Worm (Caenorhabditis elegans) whole organism, L4 larva: ENCODE measurements around the gene clec-167.

Source experiments
- F10B5.3 ChIP-seq: sonication (generic microtip); optimal IDR thresholded peaks from 2 replicates; lab custom pipeline; 2016; ENCODE audit warnings: mild to moderate bottlenecking, missing genetic modification characterization, missing compliant biosample characterization
- F26F4.8 ChIP-seq: fragments of 200-800 bp; sonication (Bioruptor generic); conservative IDR thresholded peaks from 2 replicates; pipeline ENCODE4 v1.3.6; 2022; ENCODE audit warnings: missing genetic modification characterization, missing compliant biosample characterization
- F37D6.2 ChIP-seq: sonication (generic microtip); optimal IDR thresholded peaks from 2 replicates; lab custom pipeline; 2016; ENCODE audit warnings: mild to moderate bottlenecking, missing genetic modification characterization, missing compliant biosample characterization
- R02D3.7 ChIP-seq: fragments of 150-350 bp; sonication (generic microtip); optimal IDR thresholded peaks from 3 replicates; lab custom pipeline; 2014; ENCODE audit warnings: missing biosample characterization, missing genetic modification characterization
- Y48G9A.11 ChIP-seq: fragments of 200-800 bp; sonication (Bioruptor generic); IDR thresholded peaks from 2 replicates; pipeline ENCODE4 v1.3.6; 2022; ENCODE audit warnings: missing genetic modification reagents, missing genetic modification characterization, missing compliant biosample characterization
- Y75B8A.6 ChIP-seq: fragments of 200-800 bp; sonication (Bioruptor generic); IDR thresholded peaks from 2 replicates; pipeline ENCODE4 v1.3.6; 2022; ENCODE audit warnings: missing genetic modification reagents, missing genetic modification characterization, missing compliant biosample characterization
- aly-2 ChIP-seq: sonication (generic microtip); optimal IDR thresholded peaks from 2 replicates; lab custom pipeline; 2018; ENCODE audit warnings: missing biosample characterization, missing genetic modification characterization
- ama-1 ChIP-seq: fragments of 150-350 bp; optimal IDR thresholded peaks from 2 replicates; lab custom pipeline; 2014; ENCODE audit warnings: inconsistent platforms, mixed read lengths
- arid-1 ChIP-seq: fragments of 200-800 bp; sonication (Bioruptor generic); conservative IDR thresholded peaks from 2 replicates; pipeline ENCODE4 v1.3.6; 2022; ENCODE audit warnings: missing genetic modification reagents, missing genetic modification characterization, missing compliant biosample characterization
- ceh-82 ChIP-seq: sonication (generic microtip); optimal IDR thresholded peaks from 2 replicates; lab custom pipeline; 2017; ENCODE audit warnings: missing biosample characterization, missing genetic modification characterization
- cey-2 ChIP-seq: sonication (generic microtip); optimal IDR thresholded peaks from 3 replicates; lab custom pipeline; 2017; ENCODE audit warnings: missing genetic modification characterization, mild to moderate bottlenecking, missing compliant biosample characterization, antibody characterized with exemption, borderline replicate concordance; ENCODE audit not compliant: insufficient read depth
- ctbp-1 ChIP-seq: fragments of 200-800 bp; sonication (Bioruptor generic); IDR thresholded peaks from 2 replicates; pipeline ENCODE4 v1.3.6; 2022; ENCODE audit warnings: missing genetic modification reagents, missing genetic modification characterization, missing compliant biosample characterization
- daf-16 ChIP-seq, 3 experiments: sonication (generic microtip); optimal IDR thresholded peaks; 2 replicates each; lab custom pipeline; 2016 to 2017; ENCODE audit warnings: missing genetic modification characterization in 3 of 3, missing genetic modification reagents in 3 of 3, mild to moderate bottlenecking in 2 of 3, missing compliant biosample characterization in 2 of 3, missing biosample characterization in 1 of 3, moderate library complexity in 1 of 3
- daf-19 ChIP-seq: fragments of 200-800 bp; sonication (Bioruptor generic); conservative IDR thresholded peaks from 2 replicates; pipeline ENCODE4 v1.3.6; 2022; ENCODE audit warnings: missing genetic modification characterization, missing compliant biosample characterization
- daf-8 ChIP-seq: fragments of 200-800 bp; sonication (Bioruptor generic); IDR thresholded peaks from 2 replicates; pipeline ENCODE4 v1.3.6; 2022; ENCODE audit warnings: missing genetic modification characterization, missing compliant biosample characterization
- dmd-6 ChIP-seq: fragments of 200-800 bp; sonication (Bioruptor generic); IDR thresholded peaks from 2 replicates; pipeline ENCODE4 v1.3.6; 2022; ENCODE audit warnings: missing genetic modification reagents, missing genetic modification characterization, missing compliant biosample characterization
- dmd-8 ChIP-seq: fragments of 200-800 bp; sonication (Bioruptor generic); IDR thresholded peaks from 2 replicates; pipeline ENCODE4 v1.3.6; 2022; ENCODE audit warnings: missing genetic modification characterization, missing compliant biosample characterization
- dmd-9 ChIP-seq: fragments of 200-800 bp; sonication (Bioruptor generic); IDR thresholded peaks from 2 replicates; pipeline ENCODE4 v1.3.6; 2022; ENCODE audit warnings: missing genetic modification reagents, missing genetic modification characterization, missing compliant biosample characterization
- dve-1 ChIP-seq: sonication (generic microtip); optimal IDR thresholded peaks from 2 replicates; lab custom pipeline; 2017; ENCODE audit warnings: antibody characterized with exemption, mild to moderate bottlenecking, missing genetic modification characterization, missing compliant biosample characterization; ENCODE audit not compliant: insufficient read depth
- egl-43 ChIP-seq: fragments of 200-800 bp; sonication (Bioruptor generic); IDR thresholded peaks from 2 replicates; pipeline ENCODE4 v1.3.6; 2022; ENCODE audit warnings: missing genetic modification reagents, missing genetic modification characterization, missing compliant biosample characterization
- fkh-10 ChIP-seq: fragments of 150-350 bp; optimal IDR thresholded peaks from 2 replicates; lab custom pipeline; 2014; ENCODE audit warnings: missing biosample characterization, missing genetic modification reagents, missing genetic modification characterization
- fos-1 ChIP-seq: fragments of 150-350 bp; optimal IDR thresholded peaks from 2 replicates; lab custom pipeline; 2014; ENCODE audit warnings: missing biosample characterization, missing genetic modification characterization
- gei-8 ChIP-seq: fragments of 200-800 bp; sonication (Bioruptor generic); optimal IDR thresholded peaks from 2 replicates; lab custom pipeline; 2018; ENCODE audit warnings: mild to moderate bottlenecking, missing genetic modification characterization, missing compliant biosample characterization
- hlh-11 ChIP-seq: fragments of 200-800 bp; sonication (Bioruptor generic); optimal IDR thresholded peaks from 2 replicates; lab custom pipeline; 2018; ENCODE audit warnings: mild to moderate bottlenecking, missing genetic modification characterization, missing compliant biosample characterization
- hmg-1.1 ChIP-seq: fragments of 200-800 bp; sonication (Bioruptor generic); IDR thresholded peaks from 2 replicates; pipeline ENCODE4 v1.3.6; 2022; ENCODE audit warnings: missing genetic modification reagents, missing genetic modification characterization, missing compliant biosample characterization
- jun-1 ChIP-seq: fragments of 150-350 bp; optimal IDR thresholded peaks from 2 replicates; lab custom pipeline; 2014; ENCODE audit warnings: missing biosample characterization, missing genetic modification reagents, missing genetic modification characterization
- lin-38 ChIP-seq: fragments of 200-800 bp; sonication (Bioruptor generic); IDR thresholded peaks from 2 replicates; pipeline ENCODE4 v1.3.6; 2022; ENCODE audit warnings: missing genetic modification reagents, missing genetic modification characterization, missing compliant biosample characterization
- lsy-2 ChIP-seq, 2 experiments: fragments of 150-350 bp in 1 of 2; sonication (generic microtip) in 1 of 2; optimal IDR thresholded peaks; 2 replicates each; lab custom pipeline; 2014 to 2017; ENCODE audit warnings: missing biosample characterization in 2 of 2, missing genetic modification characterization in 2 of 2
- madf-5 ChIP-seq, 2 experiments: fragments of 200-800 bp; sonication (Bioruptor generic); IDR thresholded peaks; 2 replicates each; pipeline ENCODE4 v1.3.6; 2022; ENCODE audit warnings: missing compliant biosample characterization in 2 of 2, missing genetic modification characterization in 2 of 2
- mdt-29 ChIP-seq: fragments of 200-800 bp; sonication (Bioruptor generic); IDR thresholded peaks from 2 replicates; pipeline ENCODE4 v1.3.6; 2022; ENCODE audit warnings: missing genetic modification reagents, missing genetic modification characterization, missing compliant biosample characterization
- mep-1 ChIP-seq: fragments of 150-350 bp; sonication (generic microtip); optimal IDR thresholded peaks from 3 replicates; lab custom pipeline; 2014; ENCODE audit warnings: missing biosample characterization, missing genetic modification characterization
- mxl-2 ChIP-seq: fragments of 200-800 bp; sonication (Bioruptor generic); conservative IDR thresholded peaks from 2 replicates; pipeline ENCODE4 v1.3.6; 2022; ENCODE audit warnings: missing genetic modification reagents, missing genetic modification characterization, missing compliant biosample characterization
- nhr-11 ChIP-seq: fragments of 150-350 bp; optimal IDR thresholded peaks from 2 replicates; lab custom pipeline; 2014; ENCODE audit warnings: missing biosample characterization, missing genetic modification characterization
- nhr-111 ChIP-seq: fragments of 200-800 bp; sonication (Bioruptor generic); optimal IDR thresholded peaks from 2 replicates; lab custom pipeline; 2018; ENCODE audit warnings: mild to moderate bottlenecking, missing genetic modification characterization, missing compliant biosample characterization
- nhr-28 ChIP-seq: fragments of 150-350 bp; optimal IDR thresholded peaks from 2 replicates; lab custom pipeline; 2014; ENCODE audit warnings: missing biosample characterization, missing genetic modification characterization
- nhr-41 ChIP-seq: fragments of 200-800 bp; sonication (Bioruptor generic); IDR thresholded peaks from 2 replicates; pipeline ENCODE4 v1.3.6; 2022; ENCODE audit warnings: missing genetic modification reagents, missing genetic modification characterization, missing compliant biosample characterization
- nhr-48 ChIP-seq: sonication (generic microtip); optimal IDR thresholded peaks from 2 replicates; lab custom pipeline; 2016; ENCODE audit warnings: mild to moderate bottlenecking, missing genetic modification characterization, missing compliant biosample characterization
- nhr-77 ChIP-seq: fragments of 150-350 bp; optimal IDR thresholded peaks from 2 replicates; lab custom pipeline; 2014; ENCODE audit warnings: missing biosample characterization, missing genetic modification characterization
- pqm-1 ChIP-seq: sonication (generic microtip); optimal IDR thresholded peaks from 2 replicates; lab custom pipeline; 2017; ENCODE audit warnings: missing biosample characterization, missing genetic modification characterization
- saeg-2 ChIP-seq: fragments of 200-800 bp; sonication (Bioruptor generic); IDR thresholded peaks from 2 replicates; pipeline ENCODE4 v1.3.6; 2022; ENCODE audit warnings: missing genetic modification reagents, missing genetic modification characterization, missing compliant biosample characterization
- skn-1 ChIP-seq: fragments of 150-350 bp; optimal IDR thresholded peaks from 2 replicates; lab custom pipeline; 2014; ENCODE audit warnings: missing biosample characterization, missing genetic modification characterization
- snpc-1.2 ChIP-seq: fragments of 200-800 bp; sonication (Bioruptor generic); IDR thresholded peaks from 2 replicates; pipeline ENCODE4 v1.3.6; 2022; ENCODE audit warnings: missing genetic modification reagents, missing genetic modification characterization, missing compliant biosample characterization
- spr-1 ChIP-seq: sonication (generic microtip); optimal IDR thresholded peaks from 2 replicates; lab custom pipeline; 2016; ENCODE audit warnings: mild to moderate bottlenecking, missing genetic modification characterization, missing compliant biosample characterization
- unc-130 ChIP-seq: sonication (generic microtip); optimal IDR thresholded peaks from 2 replicates; lab custom pipeline; 2016; ENCODE audit warnings: missing genetic modification reagents, missing genetic modification characterization, missing compliant biosample characterization
- vab-7 ChIP-seq: fragments of 200-800 bp; sonication (Bioruptor generic); IDR thresholded peaks from 2 replicates; pipeline ENCODE4 v1.3.6; 2022; ENCODE audit warnings: missing genetic modification reagents, missing genetic modification characterization, missing compliant biosample characterization
- zip-11 ChIP-seq: fragments of 200-800 bp; sonication (Bioruptor generic); IDR thresholded peaks from 2 replicates; pipeline ENCODE4 v1.3.6; 2022; ENCODE audit warnings: missing genetic modification characterization, missing compliant biosample characterization

clec-167 gene

DNA sequence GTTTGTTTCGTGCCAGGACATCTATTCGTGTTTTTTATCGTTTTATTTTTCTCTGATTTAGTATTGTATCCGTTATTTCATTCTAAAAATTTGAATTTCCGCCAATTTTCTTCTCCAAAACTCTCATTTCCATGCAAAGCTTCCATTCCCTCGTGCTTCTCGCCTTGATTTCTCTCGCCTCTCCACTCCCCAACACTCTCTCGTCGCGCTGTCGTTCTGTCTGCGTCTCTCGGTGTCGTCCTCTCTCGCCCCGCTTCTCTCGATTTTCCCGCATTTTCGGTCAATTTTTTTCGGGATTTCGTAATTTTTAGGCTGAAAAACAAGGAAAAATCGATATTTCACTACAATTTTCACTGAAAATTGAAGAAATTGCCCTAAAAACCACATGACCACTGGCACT lies 19.1 kb upstream of the clec-167 start, which contains the start of gene C09E9.1 (continued):
- TF ChIP-seq F26F4.8: no peak
- TF ChIP-seq lsy-2 (tag; optimal IDR thresholded peaks at IDR 0.05; lab: Kevin White, UChicago): peak in 1 of 2 experiments; percentile 74
- TF ChIP-seq dmd-6 (GFP tag; lab: Robert Waterston, UW): peak; percentile 60
- no peak for TF ChIP-seq nhr-111 (GFP tag; lab: Kevin White, UChicago)

ce11 chrIV:1266724-1267123 lies 11.2 kb upstream of the clec-167 start, which contains the start of gene clec-170:
Gene clec-170, plus strand, starts transcription at chrIV:1266866.
- TF ChIP-seq dmd-6 (GFP tag; lab: Robert Waterston, UW) (peak; percentile 58), snpc-1.2 (GFP tag; lab: Robert Waterston, UW) (no peak), gei-8 (GFP tag; lab: Kevin White, UChicago) (no peak), vab-7 (GFP tag; lab: Robert Waterston, UW) (no peak), nhr-28 (tag; lab: Kevin White, UChicago) (peak; percentile 56), saeg-2 (GFP tag; lab: Robert Waterston, UW) (no peak), egl-43 (GFP tag; lab: Robert Waterston, UW) (no peak), pqm-1 (tag; lab: Kevin White, UChicago) (peak; percentile 81)

DNA sequence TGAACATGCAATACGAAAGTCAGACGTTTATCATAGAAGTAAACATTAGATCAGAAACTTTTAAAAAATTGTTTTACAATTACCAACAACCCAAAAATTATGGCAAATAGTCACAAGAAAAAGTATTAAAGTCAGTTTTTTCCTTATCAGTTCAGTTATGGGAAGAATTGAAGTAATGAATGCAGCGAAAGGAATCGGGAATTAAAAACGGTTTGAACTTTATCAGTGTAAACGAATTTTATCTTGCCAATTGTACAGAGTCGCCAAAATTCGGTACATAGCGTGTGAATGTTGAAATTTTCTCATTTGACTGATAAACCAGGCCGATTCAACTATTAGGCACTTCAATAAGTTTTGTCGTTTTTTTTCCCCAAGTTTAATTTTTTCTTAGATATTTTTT lies 10.6 kb upstream of the clec-167 start:
- TF ChIP-seq nhr-11 (no peak), ama-1 (no peak), dmd-6 (GFP tag; lab: Robert Waterston, UW) (peak; percentile 85), daf-16 (GFP tag; optimal IDR thresholded peaks at IDR 0.05; lab: Kevin White, UChicago) (no peak), daf-16 (tag; optimal IDR thresholded peaks at IDR 0.05; lab: Kevin White, UChicago) (peak; percentile 71), madf-5 (GFP tag; IDR thresholded peaks at IDR 0.05; lab: Robert Waterston, UW) (no peak), fkh-10 (GFP tag; lab: Kevin White, UChicago) (no peak), saeg-2 (GFP tag; lab: Robert Waterston, UW) (no peak), mxl-2 (GFP tag; lab: Robert Waterston, UW) (no peak), lin-38 (GFP tag; lab: Robert Waterston, UW) (no peak), dmd-9 (GFP tag; lab: Robert Waterston, UW) (no peak), hmg-1.1 (no peak), nhr-77 (tag; lab: Kevin White, UChicago) (peak; percentile 73), ctbp-1 (GFP tag; lab: Robert Waterston, UW) (no peak), vab-7 (GFP tag; lab: Robert Waterston, UW) (no peak), unc-130 (GFP tag; lab: Kevin White, UChicago) (no peak), spr-1 (tag; lab: Kevin White, UChicago) (no peak), mep-1 (tag; lab: Kevin White, UChicago) (no peak), pqm-1 (tag; lab: Kevin White, UChicago) (peak; percentile 98), Y75B8A.6 (GFP tag; lab: Robert Waterston, UW) (no peak), aly-2 (no peak), nhr-48 (no peak), daf-8 (GFP tag; lab: Robert Waterston, UW) (no peak), zip-11 (GFP tag; lab: Robert Waterston, UW) (no peak), F10B5.3 (tag; lab: Kevin White, UChicago) (no peak), skn-1 (tag; lab: Kevin White, UChicago) (no peak), R02D3.7 (tag; lab: Kevin White, UChicago) (no peak), dmd-8 (no peak), egl-43 (GFP tag; lab: Robert Waterston, UW) (no peak), F37D6.2 (tag; lab: Kevin White, UChicago) (no peak), nhr-28 (tag; lab: Kevin White, UChicago) (peak; percentile 78), hlh-11 (tag; lab: Kevin White, UChicago) (peak; percentile 63), arid-1 (GFP tag; lab: Robert Waterston, UW) (no peak), nhr-41 (GFP tag; lab: Robert Waterston, UW) (no peak), daf-19 (GFP tag; lab: Robert Waterston, UW) (no peak), fos-1 (tag; lab: Kevin White, UChicago) (no peak), Y48G9A.11 (GFP tag; lab: Robert Waterston, UW) (no peak), mdt-29 (GFP tag; lab: Robert Waterston, UW) (no peak), ceh-82 (no peak), cey-2 (tag; lab: Kevin White, UChicago) (no peak), dve-1 (tag; lab: Kevin White, UChicago) (peak; percentile 67), jun-1 (tag; lab: Kevin White, UChicago) (no peak)
